Fruit fly (Drosophila melanogaster): ENCODE measurements around the gene FoxP.

The FoxP gene

DNA sequence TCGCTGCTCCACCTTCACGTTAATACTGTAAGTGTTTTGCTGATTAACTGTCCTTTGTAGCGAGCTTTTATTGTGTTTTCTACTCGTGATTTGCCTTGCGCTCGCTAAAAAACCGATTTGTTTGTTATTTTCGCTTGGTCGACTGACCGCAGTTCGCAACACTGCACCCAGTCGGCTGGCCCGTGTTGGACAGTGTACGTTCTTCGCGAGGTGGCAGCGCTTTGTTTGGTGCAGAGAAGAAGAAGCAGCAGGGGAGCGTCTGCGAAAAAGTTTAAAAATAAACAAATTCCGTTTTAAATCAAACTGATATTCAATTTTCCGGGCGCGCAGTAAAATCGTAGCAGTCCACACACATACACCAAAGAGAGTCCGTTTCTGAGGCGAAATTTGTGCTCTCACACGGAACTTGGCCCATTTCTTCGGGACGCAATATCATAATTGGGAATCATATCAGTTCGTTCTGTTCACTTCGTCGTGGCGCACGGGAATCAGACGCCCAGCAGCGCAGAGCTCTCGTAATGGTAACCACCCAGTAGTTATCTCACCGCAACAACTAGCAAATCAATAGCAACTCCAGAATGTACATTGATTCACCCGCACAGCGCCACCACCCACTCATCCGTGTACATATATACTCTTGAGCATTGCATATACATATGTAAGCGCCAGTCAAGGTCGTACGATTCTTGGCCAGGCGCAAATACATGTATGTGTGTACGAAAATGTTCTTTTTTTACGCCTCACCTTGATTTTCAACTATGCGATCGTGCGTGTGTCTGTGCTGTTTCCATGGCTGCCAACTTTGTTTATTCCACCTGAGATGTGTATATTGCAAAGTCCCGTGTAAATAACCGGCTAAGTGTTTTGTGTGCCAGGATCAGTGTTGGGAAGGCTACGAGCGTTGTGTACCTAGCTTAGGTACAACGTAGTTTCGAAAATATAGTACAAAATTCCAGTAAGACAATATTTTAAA, 37.2 kb upstream of the FoxP start, which contains the start of gene Naa80 (continued):
- TF ChIP-seq E2f2 (GFP tag; IDR thresholded peaks at IDR 0.05) (peak; percentile 84), CG9215 (GFP tag; IDR thresholded peaks at IDR 0.05) (peak; percentile 30; the same call in 1 of the 2 replicates), H15 (GFP tag; IDR thresholded peaks at IDR 0.05) (peak; percentile 53; the same call in 1 of the 3 replicates), mirr (GFP tag; optimal IDR thresholded peaks at IDR 0.05) (peak; percentile 28), trem (tag; optimal IDR thresholded peaks at IDR 0.05) (peak; percentile 88), Dad (GFP tag; optimal IDR thresholded peaks at IDR 0.05) (peak; percentile 69), CG2202 (tag; optimal IDR thresholded peaks at IDR 0.05) (no peak), Side (GFP tag; optimal IDR thresholded peaks at IDR 0.05) (peak; percentile 83), CG10565 (GFP tag; optimal IDR thresholded peaks at IDR 0.05) (no peak), CG9817 (tag; optimal IDR thresholded peaks at IDR 0.05) (peak; percentile 60), CG18262 (tag; optimal IDR thresholded peaks at IDR 0.05) (peak; percentile 11), fd96Cb (tag; optimal IDR thresholded peaks at IDR 0.05) (no peak), chif (GFP tag; optimal IDR thresholded peaks at IDR 0.05) (peak; percentile 12 to 72), Myb (GFP tag; optimal IDR thresholded peaks at IDR 0.05) (peak; percentile 96), H2.0 (GFP tag; IDR thresholded peaks at IDR 0.05) (peak; percentile 53), CG14441 (GFP tag; IDR thresholded peaks at IDR 0.05) (peak; percentile 35; the same call in 1 of the 2 replicates), dysf (GFP tag; IDR thresholded peaks at IDR 0.05) (peak; percentile 51; the same call in 1 of the 3 replicates), Spps (tag; optimal IDR thresholded peaks at IDR 0.05) (no peak), NFAT (GFP tag; IDR thresholded peaks at IDR 0.05) (peak; percentile 87), Atf3 (GFP tag; optimal IDR thresholded peaks at IDR 0.05) (peak; percentile 45), NC2α (GFP tag; optimal IDR thresholded peaks at IDR 0.05) (peak; percentile 57), CG18764 (GFP tag; optimal IDR thresholded peaks at IDR 0.05) (peak; percentile 34), sima (GFP tag; optimal IDR thresholded peaks at IDR 0.05) (no peak), Ets97D (GFP tag; optimal IDR thresholded peaks at IDR 0.05) (peak; percentile 87), gcm2 (GFP tag; optimal IDR thresholded peaks at IDR 0.05) (no peak), yki (optimal IDR thresholded peaks at IDR 0.05) (no peak), Dp (GFP tag; optimal IDR thresholded peaks at IDR 0.05) (peak; percentile 83), D19B (GFP tag; optimal IDR thresholded peaks at IDR 0.05) (peak; percentile 8), sens (GFP tag) (peak; percentile 85), ham (GFP tag; IDR thresholded peaks at IDR 0.05) (no peak), wdn (GFP tag; IDR thresholded peaks at IDR 0.05) (no peak), unc-4 (GFP tag; IDR thresholded peaks at IDR 0.05; ENCODE audit: partially characterized antibody) (no peak; the same call in 1 of the 2 replicates), YL-1 (GFP tag; optimal IDR thresholded peaks at IDR 0.05) (peak; percentile 94), gce (GFP tag; IDR thresholded peaks at IDR 0.05) (no peak), zf30C (GFP tag; optimal IDR thresholded peaks at IDR 0.05) (no peak), phol (tag; optimal IDR thresholded peaks at IDR 0.05) (peak; percentile 28), psq (GFP tag; optimal IDR thresholded peaks at IDR 0.05) (no peak), CG15011 (GFP tag; optimal IDR thresholded peaks at IDR 0.05) (no peak), CG14860 (GFP tag; IDR thresholded peaks at IDR 0.05; ENCODE audit: partially characterized antibody) (no peak), CG11696 (GFP tag; IDR thresholded peaks at IDR 0.05) (no peak), CG30403 (GFP tag; optimal IDR thresholded peaks at IDR 0.05) (peak; percentile 58), CG5953 (GFP tag; IDR thresholded peaks at IDR 0.05) (no peak), dmrt11E (tag; optimal IDR thresholded peaks at IDR 0.05) (peak; percentile 16), Dip3 (GFP tag; optimal IDR thresholded peaks at IDR 0.05) (peak; percentile 83), CG3838 (GFP tag; optimal IDR thresholded peaks at IDR 0.05) (no peak), ranshi (GFP tag; IDR thresholded peaks at IDR 0.05) (peak; percentile 54; the same call in 1 of the 2 replicates), HLH4C (GFP tag; IDR thresholded peaks at IDR 0.05; ENCODE audit: partially characterized antibody) (0 out of 3 replicates have a peak, but pooled peaks have one; percentile 23), z (GFP tag; IDR thresholded peaks at IDR 0.05) (no peak), pfk (GFP tag; optimal IDR thresholded peaks at IDR 0.05) (no peak), ssp (GFP tag; IDR thresholded peaks at IDR 0.05) (peak; percentile 41; the same call in 1 of the 2 replicates)
